Fruit fly (Drosophila melanogaster) whole organism: ENCODE measurements around the gene CG14715.

Experiments used
- CG8478 ChIP-seq: fragments of >200 bp; optimal IDR thresholded peaks from 2 replicates; lab custom pipeline; 2018; ENCODE audit warnings: inconsistent platforms
- pan ChIP-seq: fragments of >200 bp; optimal IDR thresholded peaks from 2 replicates; lab custom pipeline; 2017
- psq ChIP-seq: fragments of >200 bp; optimal IDR thresholded peaks from 2 replicates; lab custom pipeline; 2017

DNA sequence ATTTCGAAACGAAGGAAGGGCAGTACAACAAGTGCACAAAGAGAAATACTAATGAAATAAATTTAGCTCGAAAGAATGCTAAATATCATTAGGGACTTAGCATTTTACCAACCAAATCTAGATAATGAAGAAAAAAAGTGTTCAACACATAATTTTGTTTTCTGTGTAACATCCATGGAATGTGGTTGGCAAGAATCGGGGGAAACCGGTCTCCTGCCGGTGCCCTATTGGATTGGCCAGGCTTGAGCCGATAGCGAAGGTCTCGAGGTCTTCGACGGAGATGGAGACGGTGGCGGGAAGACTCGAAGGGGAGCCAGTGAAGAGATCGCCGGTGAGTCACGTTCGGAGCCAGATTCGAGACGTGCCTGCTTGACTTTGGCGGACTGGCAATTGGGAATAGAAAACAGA lies 16.2 kb upstream of the CG14715 start:
- TF ChIP-seq pan (lab: Kevin White, UChicago) (no peak), CG8478 (lab: Kevin White, UChicago) (no peak), psq (lab: Kevin White, UChicago) (no peak)
